Fruit fly (Drosophila melanogaster): ENCODE results near the gene CG17375.

Gene CG17375

DNA sequence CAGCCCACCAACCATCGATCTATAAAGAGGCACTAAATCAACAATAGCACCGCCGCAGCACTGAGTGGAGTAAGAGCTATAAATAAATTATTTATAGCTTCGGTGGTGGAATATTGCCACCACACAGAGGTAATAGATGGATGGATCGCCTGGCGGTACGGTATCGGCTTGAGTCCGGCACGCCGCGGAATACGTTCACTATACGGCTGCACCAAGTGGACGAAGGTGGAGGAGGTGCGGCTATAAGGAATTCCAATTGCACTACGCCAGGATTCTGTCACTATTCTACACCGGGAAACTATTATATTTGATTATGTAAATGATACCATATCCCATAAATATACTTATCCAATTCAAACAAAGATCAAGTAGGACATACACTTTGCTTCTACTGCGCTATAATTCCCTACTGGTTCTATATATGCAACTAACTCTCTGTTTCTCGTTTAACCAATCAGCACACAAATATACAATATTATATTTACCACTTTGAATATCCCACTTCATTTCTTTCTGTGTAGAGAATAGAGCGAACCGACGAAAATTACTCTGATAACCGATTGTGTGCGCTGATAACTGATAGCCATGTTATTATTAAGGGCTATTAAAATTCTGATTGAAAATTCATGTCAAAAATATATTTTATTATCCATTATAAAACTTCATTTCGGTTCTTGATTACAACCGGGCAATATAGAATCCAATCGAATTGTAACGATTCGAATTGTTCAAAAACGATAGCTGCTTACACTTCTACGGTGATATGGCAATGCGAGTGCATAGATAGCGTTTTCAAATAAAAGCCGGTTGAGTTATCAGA, 13.8 kb upstream of the CG17375 start (continued):
- TF ChIP-seq inv (GFP tag; IDR thresholded peaks at IDR 0.05; ENCODE audit: partially characterized antibody) (no peak), CG3838 (GFP tag; optimal IDR thresholded peaks at IDR 0.05) (no peak), Hr3 (GFP tag; optimal IDR thresholded peaks at IDR 0.05) (peak; percentile 1), Chrac-16 (GFP tag; optimal IDR thresholded peaks at IDR 0.05) (peak; percentile 14), ftz-f1 (GFP tag; optimal IDR thresholded peaks at IDR 0.05) (no peak), MTF-1 (GFP tag; optimal IDR thresholded peaks at IDR 0.05; ENCODE audit: borderline replicate concordance) (no peak), Fer2 (tag; optimal IDR thresholded peaks at IDR 0.05) (no peak), CG13287 (GFP tag; IDR thresholded peaks at IDR 0.05; ENCODE audit: partially characterized antibody) (no peak), NK7.1 (GFP tag; optimal IDR thresholded peaks at IDR 0.05) (no peak), kni (GFP tag; optimal IDR thresholded peaks at IDR 0.05) (no peak), CG18011 (GFP tag; optimal IDR thresholded peaks at IDR 0.05) (no peak), toy (GFP tag; IDR thresholded peaks at IDR 0.05) (no peak), cwo (GFP tag; optimal IDR thresholded peaks at IDR 0.05) (peak; percentile 37), Doc3 (GFP tag; IDR thresholded peaks at IDR 0.05; ENCODE audit: partially characterized antibody) (no peak), wdn (GFP tag; IDR thresholded peaks at IDR 0.05) (no peak), CG7987 (GFP tag; optimal IDR thresholded peaks at IDR 0.05) (no peak), Bgb (GFP tag; IDR thresholded peaks at IDR 0.05; ENCODE audit: partially characterized antibody) (no peak), CG34224 (GFP tag; IDR thresholded peaks at IDR 0.05; ENCODE audit: partially characterized antibody) (no peak), pan (optimal IDR thresholded peaks at IDR 0.05) (no peak), pan (GFP tag; optimal IDR thresholded peaks at IDR 0.05 in 1 of 2, IDR thresholded peaks at IDR 0.05 in 1 of 2) (peak in 1 of 2 experiments; percentile 4), mld (GFP tag; IDR thresholded peaks at IDR 0.05; ENCODE audit: partially characterized antibody) (no peak), CG6689 (GFP tag; IDR thresholded peaks at IDR 0.05) (peak; percentile 40; the same call in 1 of the 2 replicates), CG15011 (GFP tag; optimal IDR thresholded peaks at IDR 0.05) (no peak), dm (GFP tag; optimal IDR thresholded peaks at IDR 0.05) (no peak), GATAe (GFP tag; conservative IDR thresholded peaks at IDR 0.05) (no peak; the same call in 1 of the 2 replicates), CG14050 (GFP tag; IDR thresholded peaks at IDR 0.05) (no peak), Rx (GFP tag; IDR thresholded peaks at IDR 0.05) (no peak), CG17361 (GFP tag; IDR thresholded peaks at IDR 0.05) (peak; percentile 63; the same call in 2 of the 3 replicates), CG6791 (GFP tag; IDR thresholded peaks at IDR 0.05; ENCODE audit: partially characterized antibody) (no peak), CG6813 (GFP tag; optimal IDR thresholded peaks at IDR 0.05) (no peak), pb (GFP tag; optimal IDR thresholded peaks at IDR 0.05) (no peak), ranshi (GFP tag; IDR thresholded peaks at IDR 0.05) (no peak), CG14667 (GFP tag; IDR thresholded peaks at IDR 0.05) (0 out of 2 replicates have a peak, but pooled peaks have one; percentile 9), mirr (GFP tag; optimal IDR thresholded peaks at IDR 0.05) (no peak), E2f2 (GFP tag; IDR thresholded peaks at IDR 0.05) (0 out of 2 replicates have a peak, but pooled peaks have one; percentile 13), Xbp1 (GFP tag; optimal IDR thresholded peaks at IDR 0.05) (peak; percentile 33), crol (GFP tag; IDR thresholded peaks at IDR 0.05) (no peak), nau (GFP tag; optimal IDR thresholded peaks at IDR 0.05) (no peak), lbe (GFP tag; optimal IDR thresholded peaks at IDR 0.05) (no peak), mam (GFP tag; optimal IDR thresholded peaks at IDR 0.05) (peak; percentile 4), hkb (optimal IDR thresholded peaks at IDR 0.05) (no peak), hkb (GFP tag; IDR thresholded peaks at IDR 0.05) (no peak), dysf (GFP tag; IDR thresholded peaks at IDR 0.05) (peak; percentile 62; the same call in 2 of the 3 replicates), ewg (GFP tag; optimal IDR thresholded peaks at IDR 0.05) (peak; percentile 6), ham (GFP tag; IDR thresholded peaks at IDR 0.05) (no peak), CG4820 (GFP tag; optimal IDR thresholded peaks at IDR 0.05) (peak; percentile 27), esg (GFP tag; conservative IDR thresholded peaks at IDR 0.05) (no peak; the same call in 1 of the 2 replicates), corto (GFP tag; optimal IDR thresholded peaks at IDR 0.05) (no peak), CG3163 (GFP tag; optimal IDR thresholded peaks at IDR 0.05) (no peak)
